Worm (Caenorhabditis elegans): Measurements from ENCODE around the gene pst-1.

The pst-1 gene

DNA sequence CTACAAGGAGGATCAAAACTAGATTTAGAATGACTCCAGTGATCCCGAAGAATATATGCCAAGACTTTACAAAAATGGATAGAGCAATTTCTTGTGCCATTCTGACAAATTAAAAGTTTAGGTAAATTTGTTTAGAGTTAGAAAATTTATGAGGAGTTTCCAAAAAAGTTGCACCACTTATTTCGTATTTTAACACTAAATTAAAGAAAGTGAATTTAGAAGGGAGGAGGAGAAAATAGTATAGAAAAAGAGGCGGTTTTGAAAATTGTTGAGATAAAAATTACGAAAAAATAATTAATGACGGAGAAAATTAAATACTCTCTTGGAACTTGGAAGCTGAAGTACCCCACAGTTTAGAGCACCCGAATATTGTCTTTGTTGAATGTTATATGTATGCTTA, 37.0 kb upstream of the pst-1 start, which contains the start of gene srd-15:
Gene srd-15, minus strand, starts transcription at position 101 of the 400 bp plus-strand sequence.
- TF ChIP-seq F39B2.1 (GFP tag; IDR thresholded peaks at IDR 0.05): no peak
- no peak for TF ChIP-seq egl-44 (GFP tag; IDR thresholded peaks at IDR 0.05)
- no peak for TF ChIP-seq mcd-1 (GFP tag; IDR thresholded peaks at IDR 0.05)
- TF ChIP-seq nhr-90 (tag; optimal IDR thresholded peaks at IDR 0.05): no peak
- no peak for TF ChIP-seq hrde-1 (tag; optimal IDR thresholded peaks at IDR 0.05; ENCODE audit: borderline replicate concordance)
- TF ChIP-seq bed-2 (GFP tag; IDR thresholded peaks at IDR 0.05): no peak
- TF ChIP-seq rcor-1 (GFP tag; IDR thresholded peaks at IDR 0.05): no peak
- no peak for TF ChIP-seq ztf-22 (GFP tag; optimal IDR thresholded peaks at IDR 0.05)
- TF ChIP-seq B0035.1 (tag; optimal IDR thresholded peaks at IDR 0.05): no peak
- no peak for TF ChIP-seq ztf-28 (GFP tag; IDR thresholded peaks at IDR 0.05)
- no peak for TF ChIP-seq ztf-18 (tag; optimal IDR thresholded peaks at IDR 0.05)
- TF ChIP-seq C06A6.2 (GFP tag; conservative IDR thresholded peaks at IDR 0.05): no peak

- TF ChIP-seq bed-1 (GFP tag; IDR thresholded peaks at IDR 0.05) (no peak), ceh-100 (GFP tag; IDR thresholded peaks at IDR 0.05) (no peak), rec-8 (tag; optimal IDR thresholded peaks at IDR 0.05) (no peak), him-1 (tag; optimal IDR thresholded peaks at IDR 0.05) (no peak), Y79H2A.3 (GFP tag; conservative IDR thresholded peaks at IDR 0.05) (no peak)
These were observed 36.2 kb upstream of the pst-1 start, which contains the start of gene C04E6.4 for ce11 chrV:5907090-5907489. Gene C04E6.4, plus strand, starts transcription at chrV:5907390.

DNA sequence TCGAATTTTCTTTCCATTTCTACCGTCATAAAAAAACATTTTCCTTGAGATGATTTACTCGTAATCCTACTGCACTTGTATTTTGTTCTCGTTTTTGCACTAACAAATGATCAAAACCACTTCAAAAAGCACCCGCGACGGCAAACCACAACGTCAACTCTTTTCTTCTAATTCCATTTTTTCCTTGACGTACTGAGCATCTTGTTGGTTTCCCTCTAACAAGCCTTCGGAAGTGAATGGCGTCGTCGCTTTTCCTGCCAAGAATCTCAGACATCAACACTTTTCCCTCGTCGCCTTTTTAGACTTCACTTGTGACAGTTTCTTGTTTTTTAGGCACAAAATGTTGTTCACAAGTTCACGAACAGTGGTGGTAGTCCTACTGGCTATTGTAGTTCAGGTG, 30.8 kb upstream of the pst-1 start, which contains the start of gene C04E6.13:
Gene C04E6.13, plus strand, starts transcription at position 301 of the 400 bp plus-strand sequence.
- TF ChIP-seq C17E4.6 (GFP tag; IDR thresholded peaks at IDR 0.05): no peak

DNA sequence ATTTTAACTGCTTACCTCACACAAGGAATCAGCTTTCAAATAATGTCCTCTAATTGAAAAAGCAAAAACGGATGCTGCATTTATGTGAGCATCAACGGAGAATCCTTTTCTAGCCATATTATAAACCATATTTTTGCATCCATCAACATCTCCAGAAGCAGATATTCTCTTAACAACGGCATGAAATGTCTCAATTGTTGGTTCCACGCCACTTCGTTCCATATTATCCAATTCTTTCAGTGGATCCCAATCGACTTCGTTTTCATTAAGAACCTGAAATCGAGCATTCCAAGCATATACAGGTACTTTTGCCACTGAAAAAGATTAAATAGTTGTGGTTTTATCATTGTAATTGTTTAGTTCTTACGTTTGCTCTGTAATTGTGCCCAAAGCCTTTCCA, 26.4 kb upstream of the pst-1 start:
- TF ChIP-seq F23B12.7 (tag; optimal IDR thresholded peaks at IDR 0.05; ENCODE audit: insufficient read depth) (no peak), ceh-91 (GFP tag; IDR thresholded peaks at IDR 0.05) (no peak), F55B11.4 (tag; optimal IDR thresholded peaks at IDR 0.05; ENCODE audit: borderline replicate concordance, insufficient read depth) (no peak), F22D6.2 (tag; optimal IDR thresholded peaks at IDR 0.05) (no peak), nfyb-1 (GFP tag; IDR thresholded peaks at IDR 0.05) (no peak), athp-1 (tag; optimal IDR thresholded peaks at IDR 0.05) (no peak), Y79H2A.3 (GFP tag; conservative IDR thresholded peaks at IDR 0.05) (no peak), zim-3 (tag; optimal IDR thresholded peaks at IDR 0.05) (no peak), bed-2 (GFP tag; IDR thresholded peaks at IDR 0.05) (no peak), pha-4 (tag; optimal IDR thresholded peaks at IDR 0.05) (no peak), aptf-2 (GFP tag; conservative IDR thresholded peaks at IDR 0.05) (no peak), hlh-26 (GFP tag; conservative IDR thresholded peaks at IDR 0.05) (no peak), Y67H2A.10 (GFP tag; conservative IDR thresholded peaks at IDR 0.05) (no peak), snpc-1.1 (tag; optimal IDR thresholded peaks at IDR 0.05; ENCODE audit: insufficient read depth) (no peak), F10E7.11 (tag; optimal IDR thresholded peaks at IDR 0.05) (no peak), gei-17 (GFP tag; optimal IDR thresholded peaks at IDR 0.05) (no peak), lir-1 (GFP tag; conservative IDR thresholded peaks at IDR 0.05) (no peak)

All from whole organism, young adult.